Worm (Caenorhabditis elegans): Measurements from ENCODE around the gene K06A9.2.

DNA sequence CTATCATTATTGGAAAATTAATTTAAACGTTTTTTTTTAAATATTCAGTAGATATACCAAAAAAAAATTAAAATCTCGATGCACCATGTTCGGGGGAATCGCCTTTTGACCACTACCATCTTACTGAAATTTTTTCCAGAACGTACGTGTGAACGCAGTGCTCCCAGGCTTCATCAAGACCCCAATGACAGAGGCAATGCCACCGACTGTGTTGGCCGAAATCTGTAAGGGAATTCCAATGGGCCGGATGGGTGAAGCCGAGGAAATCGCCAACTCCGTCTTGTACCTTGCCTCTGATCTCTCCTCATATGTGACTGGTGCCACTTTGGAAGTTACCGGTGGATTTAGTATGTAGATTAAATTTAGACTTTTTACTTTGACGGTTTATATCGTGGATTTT, 47.4 kb upstream of the K06A9.2 start:
- TF ChIP-seq nhr-76 (tag; optimal IDR thresholded peaks at IDR 0.05) (no peak), elt-3 (tag; optimal IDR thresholded peaks at IDR 0.05) (no peak), unc-62 (GFP tag; optimal IDR thresholded peaks at IDR 0.05) (no peak), snpc-4 (tag; optimal IDR thresholded peaks at IDR 0.05) (no peak), ceh-9 (tag; optimal IDR thresholded peaks at IDR 0.05) (no peak), ZK546.5 (tag; optimal IDR thresholded peaks at IDR 0.05) (no peak), mdl-1 (tag; optimal IDR thresholded peaks at IDR 0.05) (no peak), nhr-67 (tag; optimal IDR thresholded peaks at IDR 0.05) (no peak)
